Fruit fly (Drosophila melanogaster): Measurements from ENCODE around the gene CG7382.

Gene CG7382

DNA sequence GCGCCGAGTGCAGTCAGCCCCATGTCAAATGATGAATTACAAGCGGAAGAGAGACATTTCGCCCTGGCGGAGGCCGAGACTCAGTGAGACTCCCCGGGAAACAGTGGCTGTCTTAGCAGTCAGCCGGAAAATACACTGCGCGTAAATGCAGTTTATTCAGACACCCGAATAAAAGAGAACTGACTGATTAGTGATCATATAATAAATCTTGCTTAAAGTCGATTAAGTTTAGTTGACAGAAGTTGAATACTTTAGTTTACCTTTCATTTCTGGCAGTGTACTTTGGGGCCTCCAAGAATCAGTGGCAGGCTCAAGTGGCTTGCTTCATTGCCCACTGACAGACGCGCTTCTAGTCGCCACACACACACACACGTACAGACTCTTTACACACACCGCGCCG is 28.5 kb downstream of the CG7382 start (continued):
- TF ChIP-seq CG11762 (GFP tag; optimal IDR thresholded peaks at IDR 0.05; ENCODE audit: insufficient read depth) = peak; percentile 55
- TF ChIP-seq Sox14 (GFP tag; optimal IDR thresholded peaks at IDR 0.05) = peak; percentile 77
- peak; percentile 74 for TF ChIP-seq CG7368 (GFP tag; optimal IDR thresholded peaks at IDR 0.05)
- no peak for TF ChIP-seq fkh (GFP tag; optimal IDR thresholded peaks at IDR 0.05)
- peak; percentile 67 for TF ChIP-seq CG6792 (GFP tag; optimal IDR thresholded peaks at IDR 0.05)
- peak; percentile 79 for TF ChIP-seq Ets96B (tag; optimal IDR thresholded peaks at IDR 0.05)
- no peak for TF ChIP-seq Blimp-1 (GFP tag; optimal IDR thresholded peaks at IDR 0.05)
- peak; percentile 29 for TF ChIP-seq CG6276 (GFP tag; optimal IDR thresholded peaks at IDR 0.05)
- peak; percentile 67 for TF ChIP-seq pdm3 (GFP tag; optimal IDR thresholded peaks at IDR 0.05)
- no peak for TF ChIP-seq CG11294 (GFP tag; IDR thresholded peaks at IDR 0.05)
- peak; percentile 2 for TF ChIP-seq vri (GFP tag; optimal IDR thresholded peaks at IDR 0.05)
- peak; percentile 56 for TF ChIP-seq net (GFP tag; optimal IDR thresholded peaks at IDR 0.05)
- TF ChIP-seq CG3032 (tag; optimal IDR thresholded peaks at IDR 0.05) = peak; percentile 74
- TF ChIP-seq CG31627 (GFP tag; optimal IDR thresholded peaks at IDR 0.05) = peak; percentile 37
- TF ChIP-seq Sox102F (GFP tag; optimal IDR thresholded peaks at IDR 0.05) = peak; percentile 30
- TF ChIP-seq Ets21C (GFP tag; optimal IDR thresholded peaks at IDR 0.05) = no peak

- TF ChIP-seq CG9139 (GFP tag; optimal IDR thresholded peaks at IDR 0.05) (peak; percentile 29), OdsH (GFP tag; optimal IDR thresholded peaks at IDR 0.05) (no peak), CG11762 (GFP tag; optimal IDR thresholded peaks at IDR 0.05; ENCODE audit: insufficient read depth) (no peak), CG4318 (GFP tag; optimal IDR thresholded peaks at IDR 0.05) (no peak), eg (GFP tag; IDR thresholded peaks at IDR 0.05) (0 out of 3 replicates have a peak, but pooled peaks have one; percentile 8), Ets96B (tag; optimal IDR thresholded peaks at IDR 0.05) (no peak), esn (GFP tag; optimal IDR thresholded peaks at IDR 0.05) (no peak), Met (GFP tag; optimal IDR thresholded peaks at IDR 0.05) (no peak), CG32006 (GFP tag; optimal IDR thresholded peaks at IDR 0.05) (no peak), fd59A (GFP tag; optimal IDR thresholded peaks at IDR 0.05) (no peak), Eip75B (GFP tag; optimal IDR thresholded peaks at IDR 0.05) (no peak), net (GFP tag; optimal IDR thresholded peaks at IDR 0.05) (no peak), CG8319 (GFP tag; optimal IDR thresholded peaks at IDR 0.05) (no peak), lz (GFP tag; optimal IDR thresholded peaks at IDR 0.05) (no peak), Gug (GFP tag; IDR thresholded peaks at IDR 0.05) (no peak), spab (GFP tag; optimal IDR thresholded peaks at IDR 0.05) (peak; percentile 16), vri (GFP tag; optimal IDR thresholded peaks at IDR 0.05) (no peak), Hr38 (GFP tag; optimal IDR thresholded peaks at IDR 0.05) (no peak), CG8632 (GFP tag; optimal IDR thresholded peaks at IDR 0.05) (no peak), salr (GFP tag; optimal IDR thresholded peaks at IDR 0.05) (no peak), CG34406 (GFP tag; optimal IDR thresholded peaks at IDR 0.05) (no peak), fd85E (GFP tag; optimal IDR thresholded peaks at IDR 0.05) (no peak), Sox14 (GFP tag; optimal IDR thresholded peaks at IDR 0.05) (no peak), achi (GFP tag; optimal IDR thresholded peaks at IDR 0.05) (peak; percentile 7), CG6163 (GFP tag; IDR thresholded peaks at IDR 0.05) (peak; percentile 40; the same call in 1 of the 3 replicates), dsx (GFP tag; optimal IDR thresholded peaks at IDR 0.05; ENCODE audit: poor library complexity, severe bottlenecking) (peak; percentile 36), dac (GFP tag; optimal IDR thresholded peaks at IDR 0.05) (no peak), CG7368 (GFP tag; optimal IDR thresholded peaks at IDR 0.05) (no peak), CG11902 (GFP tag; optimal IDR thresholded peaks at IDR 0.05) (no peak), Sox15 (GFP tag; optimal IDR thresholded peaks at IDR 0.05) (no peak), Ets21C (GFP tag; optimal IDR thresholded peaks at IDR 0.05) (no peak), acj6 (GFP tag; optimal IDR thresholded peaks at IDR 0.05) (no peak), CG6854 (GFP tag; optimal IDR thresholded peaks at IDR 0.05) (no peak), CG6276 (GFP tag; optimal IDR thresholded peaks at IDR 0.05) (no peak), CG6792 (GFP tag; optimal IDR thresholded peaks at IDR 0.05) (no peak), CG10631 (GFP tag; optimal IDR thresholded peaks at IDR 0.05) (no peak), CG15336 (GFP tag; IDR thresholded peaks at IDR 0.05) (no peak), topi (GFP tag; optimal IDR thresholded peaks at IDR 0.05) (no peak), pdm3 (GFP tag; optimal IDR thresholded peaks at IDR 0.05) (no peak), CG3919 (GFP tag; optimal IDR thresholded peaks at IDR 0.05) (peak; percentile 62), Hr4 (GFP tag; optimal IDR thresholded peaks at IDR 0.05) (no peak), CG6808 (GFP tag; optimal IDR thresholded peaks at IDR 0.05) (peak; percentile 59), fkh (GFP tag; optimal IDR thresholded peaks at IDR 0.05) (no peak), CG11294 (GFP tag; IDR thresholded peaks at IDR 0.05) (no peak)
Observed at dm6 chr2L:5489757-5490359, 29.8 kb downstream of the CG7382 start.
